Worm (Caenorhabditis elegans) whole organism, L1 larva: ENCODE measurements around the gene K02D3.2.

Experiments
- egl-27 ChIP-seq, 2 experiments: fragments of 150-350 bp in 1 of 2; sonication (generic microtip); optimal IDR thresholded peaks; 3 replicates each; lab custom pipeline; 2017 to 2018; ENCODE audit warnings: missing biosample characterization in 2 of 2, missing genetic modification characterization in 2 of 2, missing genetic modification reagents in 2 of 2
- fkh-8 ChIP-seq: sonication (generic microtip); optimal IDR thresholded peaks from 2 replicates; lab custom pipeline; 2016; ENCODE audit warnings: mild to moderate bottlenecking, missing genetic modification characterization, missing compliant biosample characterization
- mep-1 ChIP-seq: fragments of 150-350 bp; optimal IDR thresholded peaks from 2 replicates; lab custom pipeline; 2014; ENCODE audit warnings: missing biosample characterization, missing genetic modification characterization
- nhr-76 ChIP-seq: sonication (generic microtip); optimal IDR thresholded peaks from 2 replicates; lab custom pipeline; 2017; ENCODE audit warnings: missing biosample characterization, missing genetic modification characterization
- unc-30 ChIP-seq: sonication (generic microtip); optimal IDR thresholded peaks from 2 replicates; lab custom pipeline; 2017; ENCODE audit warnings: missing biosample characterization, missing genetic modification characterization
- zag-1 ChIP-seq: fragments of 150-350 bp; optimal IDR thresholded peaks from 2 replicates; lab custom pipeline; 2014; ENCODE audit warnings: missing biosample characterization, missing genetic modification characterization

DNA sequence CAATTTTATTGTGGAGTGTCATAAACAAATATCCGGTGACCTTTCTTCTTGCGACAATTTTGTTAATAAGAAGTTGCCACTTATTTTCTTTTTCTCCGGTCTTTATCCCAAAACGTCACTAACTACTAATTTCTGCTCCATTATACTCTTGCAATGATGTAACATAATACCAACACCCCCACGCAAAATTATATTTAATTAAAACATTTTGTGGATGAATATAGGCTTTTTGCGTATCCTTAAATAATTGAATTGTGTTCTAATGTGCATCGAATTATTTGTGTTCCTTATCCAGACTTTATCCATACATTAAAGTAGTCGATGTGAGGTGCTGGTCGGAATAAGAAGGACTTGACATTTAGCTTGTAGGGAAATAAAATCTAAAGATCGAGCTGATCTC lies 8.9 kb downstream of the K02D3.2 start:
- TF ChIP-seq unc-30: no peak
- TF ChIP-seq mep-1 (tag; lab: Kevin White, UChicago): no peak
- TF ChIP-seq zag-1 (tag; lab: Kevin White, UChicago): no peak
- no peak for TF ChIP-seq egl-27 (tag; optimal IDR thresholded peaks at IDR 0.05; lab: Kevin White, UChicago)
- TF ChIP-seq fkh-8 (tag; lab: Kevin White, UChicago): no peak
- no peak for TF ChIP-seq nhr-76 (tag; lab: Kevin White, UChicago)
